Worm (Caenorhabditis elegans) whole organism, L4 larva: ENCODE measurements around the gene F20G2.6.

Experiments
- R02D3.7 ChIP-seq: fragments of 150-350 bp; sonication (generic microtip); optimal IDR thresholded peaks from 3 replicates; lab custom pipeline; 2014; ENCODE audit warnings: missing biosample characterization, missing genetic modification characterization
- ZK337.2 ChIP-seq: fragments of 200-800 bp; sonication (Bioruptor generic); IDR thresholded peaks from 2 replicates; pipeline ENCODE4 v1.3.6; 2022; ENCODE audit warnings: missing genetic modification reagents, missing genetic modification characterization, missing compliant biosample characterization
- ceh-82 ChIP-seq: sonication (generic microtip); optimal IDR thresholded peaks from 2 replicates; lab custom pipeline; 2017; ENCODE audit warnings: missing biosample characterization, missing genetic modification characterization
- hlh-30 ChIP-seq: sonication (generic microtip); optimal IDR thresholded peaks from 2 replicates; lab custom pipeline; 2017; ENCODE audit warnings: antibody characterized with exemption, mild to moderate bottlenecking, missing genetic modification characterization, missing compliant biosample characterization; ENCODE audit not compliant: insufficient read depth
- mep-1 ChIP-seq: fragments of 150-350 bp; sonication (generic microtip); optimal IDR thresholded peaks from 3 replicates; lab custom pipeline; 2014; ENCODE audit warnings: missing biosample characterization, missing genetic modification characterization
- pqm-1 ChIP-seq: sonication (generic microtip); optimal IDR thresholded peaks from 2 replicates; lab custom pipeline; 2017; ENCODE audit warnings: missing biosample characterization, missing genetic modification characterization
- rbr-2 ChIP-seq: sonication (generic microtip); optimal IDR thresholded peaks from 2 replicates; lab custom pipeline; 2016; ENCODE audit warnings: missing genotype, missing genetic modification characterization, missing compliant biosample characterization
- unc-62 ChIP-seq, 3 experiments: fragments of 150-350 bp in 1 of 3; sonication (generic microtip); optimal IDR thresholded peaks in 2 of 3; peaks in 1 of 3; 1 replicate in 1 of 3; 2 replicates in 2 of 3; lab custom pipeline; 2014 to 2017; ENCODE audit warnings: missing biosample characterization in 3 of 3, missing genetic modification characterization in 3 of 3, missing genetic modification reagents in 3 of 3, missing genotype in 1 of 3
- zag-1 ChIP-seq: fragments of 150-350 bp; optimal IDR thresholded peaks from 2 replicates; lab custom pipeline; 2014; ENCODE audit warnings: missing biosample characterization, missing genetic modification characterization

- no peak for TF ChIP-seq pqm-1 (tag; lab: Kevin White, UChicago)
- TF ChIP-seq ZK337.2 (GFP tag; lab: Robert Waterston, UW) = no peak
- TF ChIP-seq ceh-82 (tag; lab: Kevin White, UChicago) = no peak
- TF ChIP-seq R02D3.7 (tag; lab: Kevin White, UChicago) = no peak
- TF ChIP-seq hlh-30 (tag; lab: Kevin White, UChicago) = no peak
- TF ChIP-seq zag-1 = no peak
- no peak for TF ChIP-seq mep-1 (tag; lab: Kevin White, UChicago)
- no peak for TF ChIP-seq rbr-2 (tag; lab: Kevin White, UChicago)
- TF ChIP-seq unc-62 (GFP tag; optimal IDR thresholded peaks at IDR 0.05 in 1 of 2; lab: Kevin White, UChicago) = peak in 1 of 2 experiments; percentile 37
- no peak for TF ChIP-seq unc-62 (tag; optimal IDR thresholded peaks at IDR 0.05; lab: Kevin White, UChicago)
Observed at ce11 chrV:13748658-13749057, 14.2 kb upstream of the F20G2.6 start, which contains the start of gene F35E12.10.
